Fruit fly (Drosophila melanogaster) whole organism, wandering third instar larva: ENCODE measurements around the gene Mocs2B.

ENCODE experiments used
- Abd-B ChIP-seq: fragments of >200 bp; optimal IDR thresholded peaks from 2 replicates; lab custom pipeline; 2017; ENCODE audit warnings: missing biosample characterization, missing genetic modification characterization
- CG32264 ChIP-seq: fragments of 200-800 bp; sonication (Bioruptor generic); optimal IDR thresholded peaks from 2 replicates; lab custom pipeline; 2016; ENCODE audit warnings: missing biosample characterization, missing genetic modification characterization
- CG9705 ChIP-seq: fragments of 200-800 bp; sonication (Bioruptor generic); optimal IDR thresholded peaks from 2 replicates; lab custom pipeline; 2018; ENCODE audit warnings: missing biosample characterization, mild to moderate bottlenecking, missing genetic modification characterization
- Dfd ChIP-seq: fragments of >200 bp; optimal IDR thresholded peaks from 2 replicates; lab custom pipeline; 2017; ENCODE audit warnings: missing biosample characterization, missing genetic modification characterization
- Dif ChIP-seq: fragments of 200-275, 200-300 bp; sonication (Bioruptor generic); optimal IDR thresholded peaks from 2 replicates; lab custom pipeline; 2018; ENCODE audit warnings: missing biosample characterization, missing genetic modification characterization; ENCODE audit not compliant: partially characterized antibody
- HLH106 ChIP-seq: fragments of 200-800 bp; optimal IDR thresholded peaks from 3 replicates; lab custom pipeline; 2019; ENCODE audit warnings: missing biosample characterization, mild to moderate bottlenecking, missing genetic modification characterization, moderate library complexity
- Hr78 ChIP-seq: fragments of >200 bp; optimal IDR thresholded peaks from 2 replicates; lab custom pipeline; 2017; ENCODE audit warnings: missing biosample characterization, missing genetic modification characterization
- Hr83 ChIP-seq: fragments of 200-300 bp; sonication (Bioruptor generic); optimal IDR thresholded peaks from 2 replicates; lab custom pipeline; 2016; ENCODE audit warnings: missing biosample characterization, mild to moderate bottlenecking, missing genetic modification characterization, moderate library complexity; ENCODE audit not compliant: poor library complexity, severe bottlenecking
- Jra ChIP-seq: sonication (Bioruptor generic); optimal IDR thresholded peaks from 2 replicates; lab custom pipeline; 2016; ENCODE audit warnings: missing biosample characterization, missing genetic modification characterization
- Myc ChIP-seq: fragments of >200 bp; optimal IDR thresholded peaks from 2 replicates; lab custom pipeline; 2017
- N ChIP-seq: fragments of >200 bp; optimal IDR thresholded peaks from 2 replicates; lab custom pipeline; 2018; ENCODE audit warnings: missing biosample characterization, missing external identifiers, missing genetic modification characterization
- OdsH ChIP-seq: fragments of 200-800 bp; sonication (Bioruptor generic); optimal IDR thresholded peaks from 2 replicates; lab custom pipeline; 2016; ENCODE audit warnings: missing biosample characterization, mild to moderate bottlenecking, missing genetic modification characterization
- Vsx2 ChIP-seq: fragments of 200-300, 225-300 bp; sonication (Bioruptor generic); optimal IDR thresholded peaks from 2 replicates; lab custom pipeline; 2018; ENCODE audit warnings: missing biosample characterization, missing genetic modification characterization; ENCODE audit not compliant: partially characterized antibody
- br ChIP-seq: fragments of 200-800 bp; sonication (Bioruptor generic); optimal IDR thresholded peaks from 2 replicates; lab custom pipeline; 2016; ENCODE audit warnings: missing biosample characterization, missing genetic modification characterization
- dl ChIP-seq, 2 experiments: fragments of 175-275, 200-275 bp in 1 of 2; fragments of 200-275 bp in 1 of 2; sonication (Bioruptor generic); optimal IDR thresholded peaks; lab custom pipeline; 2018; ENCODE audit warnings: mild to moderate bottlenecking in 2 of 2, missing biosample characterization in 2 of 2, missing genetic modification characterization in 2 of 2, moderate library complexity in 2 of 2; ENCODE audit not compliant: partially characterized antibody in 2 of 2, insufficient read depth in 1 of 2
- dsf ChIP-seq: sonication (Bioruptor generic); optimal IDR thresholded peaks from 2 replicates; lab custom pipeline; 2016; ENCODE audit warnings: missing biosample characterization, missing genetic modification characterization, borderline replicate concordance
- h ChIP-seq: fragments of 200-800 bp; sonication (Bioruptor generic); optimal IDR thresholded peaks from 3 replicates; lab custom pipeline; 2016; ENCODE audit warnings: missing biosample characterization, mild to moderate bottlenecking, missing genetic modification characterization
- jim ChIP-seq: fragments of 175-275, 200-325 bp; sonication (Bioruptor generic); optimal IDR thresholded peaks from 2 replicates; lab custom pipeline; 2016; ENCODE audit warnings: missing biosample characterization, mild to moderate bottlenecking, missing genetic modification characterization
- lola ChIP-seq: fragments of >200 bp; optimal IDR thresholded peaks from 2 replicates; lab custom pipeline; 2017; ENCODE audit warnings: missing biosample characterization, missing genetic modification characterization
- pan ChIP-seq: fragments of >200 bp; optimal IDR thresholded peaks from 2 replicates; lab custom pipeline; 2017
- rgr ChIP-seq: fragments of 200-800 bp; sonication (Bioruptor generic); optimal IDR thresholded peaks from 3 replicates; lab custom pipeline; 2016; ENCODE audit warnings: missing biosample characterization, mild to moderate bottlenecking, missing genetic modification characterization
- sage ChIP-seq: fragments of 200-800 bp; sonication (Bioruptor generic); optimal IDR thresholded peaks from 2 replicates; lab custom pipeline; 2016; ENCODE audit warnings: missing biosample characterization, mild to moderate bottlenecking, missing genetic modification characterization
- sv ChIP-seq: fragments of 200-800 bp; sonication (Bioruptor generic); optimal IDR thresholded peaks from 3 replicates; lab custom pipeline; 2016; ENCODE audit warnings: missing biosample characterization, missing genetic modification characterization
- tai ChIP-seq: sonication (Bioruptor generic); optimal IDR thresholded peaks from 2 replicates; lab custom pipeline; 2016; ENCODE audit warnings: missing biosample characterization, missing genetic modification characterization
- usp ChIP-seq: fragments of >200 bp; optimal IDR thresholded peaks from 2 replicates; lab custom pipeline; 2017; ENCODE audit warnings: missing biosample characterization, missing genetic modification characterization
- woc ChIP-seq: sonication (Bioruptor generic); optimal IDR thresholded peaks from 2 replicates; lab custom pipeline; 2016; ENCODE audit warnings: missing biosample characterization, mild to moderate bottlenecking, missing genetic modification characterization

Mocs2B gene

dm6 chr3R:25094639-25095038, 32.5 kb downstream of the Mocs2B start, which contains the start of gene fd96Cb (continued):
- no peak for TF ChIP-seq CG32264 (GFP tag; lab: Kevin White, UChicago)
- no peak for TF ChIP-seq Dfd (GFP tag; lab: Kevin White, UChicago)
- no peak for TF ChIP-seq sv (GFP tag; lab: Kevin White, UChicago)
- no peak for TF ChIP-seq br (GFP tag; lab: Kevin White, UChicago)
- no peak for TF ChIP-seq Hr78 (GFP tag; lab: Kevin White, UChicago)
- no peak for TF ChIP-seq N (GFP tag; lab: Kevin White, UChicago)
- TF ChIP-seq HLH106, result no peak

dm6 chr3R:25082348-25082747, 44.8 kb downstream of the Mocs2B start, which contains the start of gene fd96Ca:
TSS of gene fd96Ca (plus strand) at chr3R:25082684.
- no peak for TF ChIP-seq dsf
- no peak for TF ChIP-seq usp (GFP tag; lab: Kevin White, UChicago)
- peak; percentile 67 for TF ChIP-seq Vsx2
- TF ChIP-seq woc, result peak; percentile 38
- no peak for TF ChIP-seq dl (GFP tag; optimal IDR thresholded peaks at IDR 0.05; lab: Kevin White, UChicago; ENCODE audit: insufficient read depth in 1 of 2, partially characterized antibody in 2 of 2)
- TF ChIP-seq Abd-B (GFP tag; lab: Kevin White, UChicago), result no peak
- no peak for TF ChIP-seq lola (GFP tag; lab: Kevin White, UChicago)
- TF ChIP-seq Dif (GFP tag; lab: Kevin White, UChicago), result peak; percentile 38
- TF ChIP-seq, all 38 proteins: peak for 3

DNA sequence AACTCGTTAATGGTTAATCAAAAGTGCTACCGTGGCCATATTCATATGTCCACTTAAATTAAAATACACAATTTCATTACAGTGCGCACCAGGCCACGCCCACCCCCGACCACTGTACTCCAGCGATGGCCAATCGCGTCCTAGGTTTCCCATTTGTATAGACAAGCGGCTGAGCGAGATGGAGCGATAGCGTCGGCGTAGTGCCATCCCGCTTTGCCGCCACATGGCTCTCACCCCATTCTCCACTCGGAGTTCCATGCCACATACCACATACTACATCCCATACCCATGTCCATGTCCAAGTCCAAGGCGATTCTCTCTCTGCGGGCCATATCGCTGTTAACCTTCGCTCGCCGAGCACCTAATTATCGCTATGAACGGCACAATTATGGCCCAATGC, 46.7 kb downstream of the Mocs2B start:
- no peak for TF ChIP-seq Abd-B (GFP tag; lab: Kevin White, UChicago)
- no peak for TF ChIP-seq usp (GFP tag; lab: Kevin White, UChicago)
- TF ChIP-seq h (GFP tag; lab: Kevin White, UChicago), result no peak
- no peak for TF ChIP-seq rgr (GFP tag; lab: Kevin White, UChicago)
- peak; percentile 40 for TF ChIP-seq Dif (GFP tag; lab: Kevin White, UChicago)
- TF ChIP-seq Myc, result no peak
- peak; percentile 57 for TF ChIP-seq Hr83
- no peak for TF ChIP-seq tai
- no peak for TF ChIP-seq OdsH (GFP tag; lab: Kevin White, UChicago)
- TF ChIP-seq Jra (GFP tag; lab: Kevin White, UChicago), result no peak

DNA sequence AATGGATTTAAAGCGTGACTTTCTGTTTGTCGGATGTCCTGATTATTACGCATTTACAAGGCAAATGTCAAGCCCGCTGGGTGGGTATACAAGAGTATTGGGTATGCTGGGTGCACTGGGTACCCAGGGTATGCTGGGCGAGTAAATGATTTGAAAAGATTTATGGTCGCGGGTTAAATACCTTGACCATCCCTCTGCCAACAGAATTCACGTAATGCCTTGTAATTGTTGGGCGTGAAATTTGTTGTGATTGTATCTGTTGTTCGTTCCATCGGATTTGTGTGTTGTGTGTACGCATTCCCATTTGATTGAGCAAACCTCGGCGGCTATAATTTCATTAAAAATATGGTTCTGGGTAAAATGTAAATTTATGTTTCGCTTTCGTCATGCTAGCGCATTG, 48.5 kb downstream of the Mocs2B start:
- no peak for TF ChIP-seq Dfd (GFP tag; lab: Kevin White, UChicago)
- no peak for TF ChIP-seq Abd-B (GFP tag; lab: Kevin White, UChicago)

DNA sequence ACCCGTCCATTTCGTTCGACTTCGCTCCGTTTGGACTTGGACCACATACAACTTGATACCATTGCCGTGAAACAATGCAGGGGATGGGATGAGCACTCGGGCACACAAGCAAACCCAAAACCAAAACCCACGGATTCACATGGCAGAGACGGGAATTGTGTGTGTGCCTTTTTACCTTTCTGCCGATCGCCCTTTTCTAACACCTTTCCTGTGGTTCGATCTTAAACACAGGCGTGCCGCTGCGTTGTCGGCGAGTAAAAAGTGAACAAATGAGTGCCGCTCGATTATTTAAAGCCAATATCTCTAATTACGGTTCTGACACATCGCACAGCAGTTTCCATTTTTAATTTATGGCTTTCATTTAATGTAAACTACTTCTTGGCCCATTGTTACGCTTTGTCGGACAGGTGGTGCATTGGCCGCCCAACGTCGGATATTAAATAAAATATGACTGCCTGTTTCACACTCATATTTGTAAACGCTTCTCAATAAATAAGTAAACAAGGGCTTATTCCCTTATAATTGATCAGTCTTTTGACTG, 49.8 kb downstream of the Mocs2B start:
- TF ChIP-seq jim (GFP tag; lab: Kevin White, UChicago), result no peak
- no peak for TF ChIP-seq tai
- TF ChIP-seq N (GFP tag; lab: Kevin White, UChicago), result no peak
- TF ChIP-seq CG9705 (GFP tag; lab: Kevin White, UChicago), result no peak
- TF ChIP-seq h (GFP tag; lab: Kevin White, UChicago), result no peak
- TF ChIP-seq CG32264 (GFP tag; lab: Kevin White, UChicago), result no peak
- TF ChIP-seq pan (lab: Kevin White, UChicago), result no peak
- no peak for TF ChIP-seq Abd-B (GFP tag; lab: Kevin White, UChicago)
- TF ChIP-seq br (GFP tag; lab: Kevin White, UChicago), result no peak
- TF ChIP-seq sage (GFP tag; lab: Kevin White, UChicago), result no peak
